Fruit fly (Drosophila melanogaster) whole organism, embryonic: ENCODE measurements around the gene Pka-C1.

Experiments used
- BEAF-32 ChIP-seq: fragments of 200-800 bp; sonication (Bioruptor generic); optimal IDR thresholded peaks from 3 replicates; lab custom pipeline; 2017; ENCODE audit warnings: missing biosample characterization, missing genetic modification characterization, mild to moderate bottlenecking, moderate library complexity, missing genetic modification reagents
- CG10267 ChIP-seq: fragments of 200-800 bp; sonication (Bioruptor generic); optimal IDR thresholded peaks from 2 replicates; lab custom pipeline; 2018; ENCODE audit warnings: missing biosample characterization, mild to moderate bottlenecking, missing genetic modification characterization, moderate library complexity
- CG10959 ChIP-seq: fragments of 200-800 bp; sonication (Bioruptor generic); IDR thresholded peaks from 2 replicates; pipeline ENCODE4 v1.3.6; 2022; ENCODE audit warnings: missing biosample characterization, missing genetic modification characterization
- CG11398 ChIP-seq: fragments of 200-800 bp; sonication (Bioruptor generic); optimal IDR thresholded peaks from 2 replicates; lab custom pipeline; 2016; ENCODE audit warnings: missing biosample characterization, missing genetic modification characterization
- CG12155 ChIP-seq: fragments of 200-800 bp; sonication (Bioruptor generic); optimal IDR thresholded peaks from 3 replicates; lab custom pipeline; 2016; ENCODE audit warnings: missing biosample characterization, missing genetic modification characterization
- CG13123 ChIP-seq: fragments of 200-800 bp; sonication (Bioruptor generic); optimal IDR thresholded peaks from 2 replicates; lab custom pipeline; 2016; ENCODE audit warnings: missing biosample characterization, missing genetic modification characterization
- CG14050 ChIP-seq: fragments of 200-800 bp; sonication (Bioruptor generic); IDR thresholded peaks from 3 replicates; pipeline ENCODE4 v1.3.6; 2022; ENCODE audit warnings: missing biosample characterization, missing genetic modification characterization
- CG1602 ChIP-seq: fragments of 200-800 bp; sonication (Bioruptor generic); optimal IDR thresholded peaks from 3 replicates; lab custom pipeline; 2016; ENCODE audit warnings: missing biosample characterization, missing genetic modification characterization
- CG16815 ChIP-seq: fragments of 200-800 bp; sonication (Bioruptor generic); optimal IDR thresholded peaks from 3 replicates; lab custom pipeline; 2017; ENCODE audit warnings: missing biosample characterization, mild to moderate bottlenecking, missing genetic modification characterization
- CG16863 ChIP-seq: fragments of 200-800 bp; sonication (Bioruptor generic); optimal IDR thresholded peaks from 3 replicates; lab custom pipeline; 2016; ENCODE audit warnings: missing biosample characterization, missing genetic modification characterization
- CG17359 ChIP-seq: fragments of 200-800 bp; sonication (Bioruptor generic); optimal IDR thresholded peaks from 3 replicates; lab custom pipeline; 2018; ENCODE audit warnings: missing biosample characterization, mild to moderate bottlenecking, missing genetic modification characterization, moderate library complexity
- CG17612 ChIP-seq: fragments of 200-800 bp; sonication (Bioruptor generic); IDR thresholded peaks from 2 replicates; pipeline ENCODE4 v1.3.6; 2022; ENCODE audit warnings: missing biosample characterization, missing genetic modification characterization
- CG2199 ChIP-seq: fragments of 200-800 bp; sonication (Bioruptor generic); IDR thresholded peaks from 3 replicates; pipeline ENCODE4 v1.3.6; 2022; ENCODE audit warnings: missing biosample characterization, missing genetic modification characterization
- CG32772 ChIP-seq: fragments of 200-800 bp; sonication (Bioruptor generic); IDR thresholded peaks from 2 replicates; pipeline ENCODE4 v1.3.6; 2022; ENCODE audit warnings: missing biosample characterization, missing genetic modification characterization
- CG34376 ChIP-seq: fragments of 200-800 bp; sonication (Bioruptor generic); optimal IDR thresholded peaks from 2 replicates; lab custom pipeline; 2018; ENCODE audit warnings: missing biosample characterization, mild to moderate bottlenecking, missing genetic modification characterization
- CG43689 ChIP-seq: fragments of 200-800 bp; sonication (Bioruptor generic); IDR thresholded peaks from 2 replicates; pipeline ENCODE4 v1.3.6; 2022; ENCODE audit warnings: missing biosample characterization, missing genetic modification characterization
- CG4820 ChIP-seq: fragments of 200-800 bp; sonication (Bioruptor generic); optimal IDR thresholded peaks from 3 replicates; lab custom pipeline; 2016; ENCODE audit warnings: missing biosample characterization, missing genetic modification characterization
- CG4854 ChIP-seq: fragments of 200-800 bp; sonication (Bioruptor generic); optimal IDR thresholded peaks from 2 replicates; lab custom pipeline; 2016; ENCODE audit warnings: missing biosample characterization, missing genetic modification characterization, inconsistent platforms
- CG6765 ChIP-seq: fragments of 200-800 bp; sonication (Bioruptor generic); optimal IDR thresholded peaks from 3 replicates; lab custom pipeline; 2017; ENCODE audit warnings: missing biosample characterization, mild to moderate bottlenecking, missing genetic modification characterization
- CG8944 ChIP-seq: fragments of 200-800 bp; sonication (Bioruptor generic); optimal IDR thresholded peaks from 3 replicates; lab custom pipeline; 2016; ENCODE audit warnings: missing biosample characterization, missing genetic modification characterization
- CG9797 ChIP-seq: fragments of 200-800 bp; sonication (Bioruptor generic); optimal IDR thresholded peaks from 3 replicates; lab custom pipeline; 2018; ENCODE audit warnings: missing biosample characterization, mild to moderate bottlenecking, missing genetic modification characterization
- CG9876 ChIP-seq: fragments of 200-800 bp; sonication (Bioruptor generic); optimal IDR thresholded peaks from 2 replicates; lab custom pipeline; 2016; ENCODE audit warnings: missing biosample characterization, missing genetic modification characterization
- Dp ChIP-seq: fragments of 200-800 bp; sonication (Bioruptor generic); optimal IDR thresholded peaks from 2 replicates; lab custom pipeline; 2018; ENCODE audit warnings: missing biosample characterization, mild to moderate bottlenecking, missing genetic modification characterization, moderate library complexity
- Drgx ChIP-seq: fragments of 200-800 bp; sonication (Bioruptor generic); IDR thresholded peaks from 2 replicates; pipeline ENCODE4 v1.3.6; 2022; ENCODE audit warnings: missing biosample characterization, missing genetic modification characterization
- Elba2 ChIP-seq: fragments of 200-800 bp; sonication (Bioruptor generic); optimal IDR thresholded peaks from 3 replicates; lab custom pipeline; 2016; ENCODE audit warnings: missing biosample characterization, missing genetic modification characterization
- Hmx ChIP-seq: fragments of 200-800 bp; sonication (Bioruptor generic); optimal IDR thresholded peaks from 2 replicates; lab custom pipeline; 2016; ENCODE audit warnings: missing biosample characterization, missing genetic modification characterization
- Hr39 ChIP-seq: fragments of >200 bp; optimal IDR thresholded peaks from 2 replicates; lab custom pipeline; 2017
- Hr51 ChIP-seq, 2 experiments: fragments of 200-800 bp; sonication (Bioruptor generic); optimal IDR thresholded peaks; 2 replicates in 1 of 2; 3 replicates in 1 of 2; lab custom pipeline; 2016 to 2018; ENCODE audit warnings: missing biosample characterization in 2 of 2, missing genetic modification characterization in 2 of 2, mild to moderate bottlenecking in 1 of 2, moderate library complexity in 1 of 2
- Hsf ChIP-seq: fragments of 200-800 bp; sonication (Bioruptor generic); optimal IDR thresholded peaks from 3 replicates; lab custom pipeline; 2016; ENCODE audit warnings: missing biosample characterization, missing genetic modification characterization
- Nf-YB ChIP-seq: fragments of 200-800 bp; sonication (Bioruptor generic); optimal IDR thresholded peaks from 3 replicates; lab custom pipeline; 2019; ENCODE audit warnings: missing biosample characterization, mild to moderate bottlenecking, missing genetic modification characterization, moderate library complexity
- Ptx1 ChIP-seq: fragments of 200-800 bp; sonication (Bioruptor generic); IDR thresholded peaks from 2 replicates; pipeline ENCODE4 v1.3.6; 2022; ENCODE audit warnings: missing biosample characterization, missing genetic modification characterization
- Rfx ChIP-seq: fragments of 200-800 bp; sonication (Bioruptor generic); IDR thresholded peaks from 2 replicates; pipeline ENCODE4 v1.3.6; 2022; ENCODE audit warnings: missing biosample characterization, missing genetic modification characterization
- Xbp1 ChIP-seq: fragments of 200-800 bp; sonication (Bioruptor generic); optimal IDR thresholded peaks from 3 replicates; lab custom pipeline; 2016; ENCODE audit warnings: missing biosample characterization, mild to moderate bottlenecking, missing genetic modification characterization
- aop ChIP-seq: fragments of 200-800 bp; sonication (Bioruptor generic); IDR thresholded peaks from 2 replicates; pipeline ENCODE4 v1.3.6; 2022; ENCODE audit warnings: missing biosample characterization, missing genetic modification characterization
- chm ChIP-seq: fragments of 200-800 bp; sonication (Bioruptor generic); IDR thresholded peaks from 2 replicates; pipeline ENCODE4 v1.3.6; 2022; ENCODE audit warnings: missing biosample characterization, missing genetic modification characterization
- da ChIP-seq: fragments of 200-800 bp; sonication (Bioruptor generic); optimal IDR thresholded peaks from 2 replicates; lab custom pipeline; 2016; ENCODE audit warnings: missing biosample characterization, missing genetic modification characterization
- dimm ChIP-seq: fragments of 200-800 bp; sonication (Bioruptor generic); IDR thresholded peaks from 2 replicates; pipeline ENCODE4 v1.3.6; 2022; ENCODE audit warnings: missing biosample characterization, missing genetic modification characterization
- dmrt99B ChIP-seq: fragments of 200-800 bp; sonication (Bioruptor generic); optimal IDR thresholded peaks from 2 replicates; lab custom pipeline; 2018; ENCODE audit warnings: missing biosample characterization, mild to moderate bottlenecking, missing genetic modification characterization, moderate library complexity
- dpn ChIP-seq, 2 experiments: fragments of 200-800 bp; sonication (Bioruptor generic); optimal IDR thresholded peaks; 3 replicates each; lab custom pipeline; 2016; ENCODE audit warnings: missing biosample characterization in 2 of 2, missing genetic modification characterization in 2 of 2
- gsb-n ChIP-seq: fragments of 200-800 bp; sonication (Bioruptor generic); optimal IDR thresholded peaks from 3 replicates; lab custom pipeline; 2018; ENCODE audit warnings: missing biosample characterization, mild to moderate bottlenecking, missing genetic modification characterization
- insv ChIP-seq, 2 experiments: fragments of 200-800 bp; sonication (Bioruptor generic); optimal IDR thresholded peaks; 3 replicates each; lab custom pipeline; 2016 to 2018; ENCODE audit warnings: missing biosample characterization in 2 of 2, missing genetic modification characterization in 2 of 2
- jigr1 ChIP-seq: fragments of 200-800 bp; sonication (Bioruptor generic); IDR thresholded peaks from 3 replicates; pipeline ENCODE4 v1.3.6; 2022; ENCODE audit warnings: missing biosample characterization, missing genetic modification characterization
- jumu ChIP-seq: fragments of 200-800 bp; sonication (Bioruptor generic); optimal IDR thresholded peaks from 3 replicates; lab custom pipeline; 2016; ENCODE audit warnings: missing biosample characterization, missing genetic modification characterization
- kay ChIP-seq: fragments of 200-800 bp; sonication (Bioruptor generic); optimal IDR thresholded peaks from 2 replicates; lab custom pipeline; 2016; ENCODE audit warnings: missing biosample characterization, missing genetic modification characterization
- nerfin-2 ChIP-seq: fragments of 200-800 bp; sonication (Bioruptor generic); IDR thresholded peaks from 2 replicates; pipeline ENCODE4 v1.3.6; 2022; ENCODE audit warnings: missing biosample characterization, missing genetic modification characterization; ENCODE audit not compliant: partially characterized antibody
- nom ChIP-seq: fragments of 200-800 bp; sonication (Bioruptor generic); optimal IDR thresholded peaks from 2 replicates; lab custom pipeline; 2017; ENCODE audit warnings: missing biosample characterization, missing genetic modification characterization, mild to moderate bottlenecking, moderate library complexity, missing genetic modification reagents
- org-1 ChIP-seq: fragments of 200-800 bp; sonication (Bioruptor generic); optimal IDR thresholded peaks from 2 replicates; lab custom pipeline; 2017; ENCODE audit warnings: missing biosample characterization, missing genetic modification characterization
- sim ChIP-seq: fragments of 200-800 bp; sonication (Bioruptor generic); IDR thresholded peaks from 2 replicates; pipeline ENCODE4 v1.3.6; 2022; ENCODE audit warnings: missing biosample characterization, missing genetic modification characterization
- slbo ChIP-seq: fragments of 200-800 bp; sonication (Bioruptor generic); IDR thresholded peaks from 2 replicates; pipeline ENCODE4 v1.3.6; 2022; ENCODE audit warnings: missing biosample characterization, missing genetic modification characterization
- vnd ChIP-seq: fragments of 200-800 bp; sonication (Bioruptor generic); IDR thresholded peaks from 3 replicates; pipeline ENCODE4 v1.3.6; 2022; ENCODE audit warnings: missing biosample characterization, missing genetic modification characterization; ENCODE audit not compliant: partially characterized antibody
- yki ChIP-seq: fragments of >200 bp; optimal IDR thresholded peaks from 3 replicates; lab custom pipeline; 2018
- z ChIP-seq: fragments of 200-800 bp; sonication (Bioruptor generic); IDR thresholded peaks from 3 replicates; pipeline ENCODE4 v1.3.6; 2022; ENCODE audit warnings: missing biosample characterization, missing genetic modification characterization

The Pka-C1 gene

dm6 chr2L:9633098-9633497 is 66.0 kb downstream of the Pka-C1 start (continued):
- peak; percentile 12 for TF ChIP-seq CG16815 (GFP tag; lab: Kevin White, UChicago)
- no peak for TF ChIP-seq CG12155 (GFP tag; lab: Kevin White, UChicago)
- TF ChIP-seq dpn (GFP tag; optimal IDR thresholded peaks at IDR 0.05; lab: Kevin White, UChicago) = peak in 1 of 2 experiments; percentile 63
- TF ChIP-seq Hmx = no peak
- TF ChIP-seq CG13123 (GFP tag; lab: Kevin White, UChicago) = peak; percentile 8
- TF ChIP-seq Hr51 (GFP tag; optimal IDR thresholded peaks at IDR 0.05; lab: Kevin White, UChicago) = peak in 1 of 2 experiments; percentile 70
- peak; percentile 67 for TF ChIP-seq gsb-n
- TF ChIP-seq jumu (GFP tag; lab: Kevin White, UChicago) = peak; percentile 43
- TF ChIP-seq CG17359 (tag; lab: Kevin White, UChicago) = peak; percentile 71
- TF ChIP-seq CG34376 (GFP tag; lab: Kevin White, UChicago) = no peak
- no peak for TF ChIP-seq Elba2 (GFP tag; lab: Kevin White, UChicago)
- no peak for TF ChIP-seq CG6765 (GFP tag; lab: Kevin White, UChicago)
- peak; percentile 79 for TF ChIP-seq sim (GFP tag; lab: Robert Waterston, UW)
- no peak for TF ChIP-seq CG9797 (GFP tag; lab: Kevin White, UChicago)
- no peak for TF ChIP-seq aop
- TF ChIP-seq chm (GFP tag; lab: Robert Waterston, UW) = peak; percentile 79; the same call in 1 of the 2 replicates
- TF ChIP-seq BEAF-32 (GFP tag; lab: Kevin White, UChicago) = no peak
- TF ChIP-seq z (GFP tag; lab: Robert Waterston, UW) = peak; percentile 68; the same call in 2 of the 3 replicates
- peak; percentile 30 for TF ChIP-seq CG4820 (GFP tag; lab: Kevin White, UChicago)
- TF ChIP-seq nerfin-2 (GFP tag; lab: Robert Waterston, UW) = no peak
- TF ChIP-seq slbo = no peak
- TF ChIP-seq Nf-YB = peak; percentile 52
- TF ChIP-seq jigr1 (GFP tag; lab: Robert Waterston, UW) = no peak
- TF ChIP-seq Rfx (GFP tag; lab: Robert Waterston, UW) = peak; percentile 48
- TF ChIP-seq Dp = no peak
- TF ChIP-seq CG16863 (GFP tag; lab: Kevin White, UChicago) = peak; percentile 69
- TF ChIP-seq CG32772 (GFP tag; lab: Robert Waterston, UW) = no peak
- peak; percentile 8 for TF ChIP-seq CG10267 (tag; lab: Kevin White, UChicago)
- no peak for TF ChIP-seq Drgx (GFP tag; lab: Robert Waterston, UW)
- no peak for TF ChIP-seq vnd (GFP tag; lab: Robert Waterston, UW)
- peak; percentile 23 for TF ChIP-seq dmrt99B (tag; lab: Kevin White, UChicago)
- peak; percentile 26 for TF ChIP-seq Hsf (GFP tag; lab: Kevin White, UChicago)
- peak; percentile 82 for TF ChIP-seq CG10959 (GFP tag; lab: Robert Waterston, UW)
- TF ChIP-seq Ptx1 = 0 out of 2 replicates have a peak, but pooled peaks have one; percentile 11
- TF ChIP-seq kay = peak; percentile 66
- TF ChIP-seq CG9876 (GFP tag; lab: Kevin White, UChicago) = peak; percentile 48
- TF ChIP-seq CG2199 (GFP tag; lab: Robert Waterston, UW) = peak; percentile 81; the same call in 2 of the 3 replicates
- TF ChIP-seq CG4854 (GFP tag; lab: Kevin White, UChicago) = peak; percentile 20
- TF ChIP-seq CG8944 = peak; percentile 18
- TF ChIP-seq org-1 = peak; percentile 58
- no peak for TF ChIP-seq da (GFP tag; lab: Kevin White, UChicago)
- TF ChIP-seq CG11398 (GFP tag; lab: Kevin White, UChicago) = peak; percentile 66
- TF ChIP-seq CG43689 (GFP tag; lab: Robert Waterston, UW) = no peak
- TF ChIP-seq Xbp1 (GFP tag; lab: Kevin White, UChicago) = no peak
- no peak for TF ChIP-seq insv (GFP tag; optimal IDR thresholded peaks at IDR 0.05; lab: Kevin White, UChicago)
- no peak for TF ChIP-seq CG17612 (GFP tag; lab: Robert Waterston, UW)
- no peak for TF ChIP-seq yki (lab: Kevin White, UChicago)
- TF ChIP-seq CG1602 (GFP tag; lab: Kevin White, UChicago) = peak; percentile 34
- TF ChIP-seq Hr39 (lab: Kevin White, UChicago) = no peak
- TF ChIP-seq nom (GFP tag; lab: Kevin White, UChicago) = no peak
- peak; percentile 53; the same call in 1 of the 2 replicates for TF ChIP-seq dimm
- 0 out of 3 replicates have a peak, but pooled peaks have one; percentile 16 for TF ChIP-seq CG14050 (GFP tag; lab: Robert Waterston, UW)
